Worm (Caenorhabditis elegans): ENCODE data around the gene C01G10.6.
A peak's percentile ranks its signal among the peaks of the same experiment; 100 is the strongest.

C01G10.6 gene

DNA sequence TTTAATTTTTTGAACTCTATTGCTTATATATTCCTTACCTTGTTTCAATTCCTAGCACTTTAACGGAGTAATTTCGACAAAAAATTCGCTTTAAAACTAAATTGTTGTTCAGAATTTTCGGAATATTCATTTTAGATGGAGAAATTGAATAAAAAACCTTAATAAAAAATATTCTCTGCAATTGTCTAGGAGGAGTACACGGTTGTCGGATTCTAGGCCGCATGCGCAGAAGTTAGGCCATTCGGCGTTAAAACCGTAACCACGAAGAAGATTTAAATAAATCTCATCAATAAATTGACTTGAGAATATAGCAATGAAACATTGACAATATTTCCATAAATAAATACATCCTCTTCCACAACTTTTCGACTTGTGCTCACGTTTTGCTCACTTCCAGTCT lies 5.2 kb upstream of the C01G10.6 start, which contains the start of the genes C01G10.10 and C01G10.9:
C01G10.10 (minus strand) TSS at position 151 of the 400 bp plus-strand sequence.
C01G10.9 (plus strand) TSS at position 240 of the 400 bp plus-strand sequence.
- TF ChIP-seq ztf-26 (tag; optimal IDR thresholded peaks at IDR 0.05): no peak
- no peak for TF ChIP-seq hlh-26 (GFP tag; conservative IDR thresholded peaks at IDR 0.05)
- TF ChIP-seq tlf-1 (GFP tag; optimal IDR thresholded peaks at IDR 0.05): no peak
- TF ChIP-seq xnd-1 (tag; optimal IDR thresholded peaks at IDR 0.05): no peak
- 0 out of 2 replicates have a peak, but pooled peaks have one; percentile 18 for TF ChIP-seq dox-1 (GFP tag; IDR thresholded peaks at IDR 0.05)
- no peak for TF ChIP-seq ztf-25 (GFP tag; IDR thresholded peaks at IDR 0.05)
- peak; percentile 16 for TF ChIP-seq F23B12.7 (tag; optimal IDR thresholded peaks at IDR 0.05; ENCODE audit: insufficient read depth)
- TF ChIP-seq ZK185.1 (tag; optimal IDR thresholded peaks at IDR 0.05; ENCODE audit: poor library complexity, severe bottlenecking): peak; percentile 76
- no peak for TF ChIP-seq nfya-1 (tag; optimal IDR thresholded peaks at IDR 0.05; ENCODE audit: borderline replicate concordance, insufficient read depth)
- peak; percentile 28 to 34 for TF ChIP-seq rec-8 (tag; optimal IDR thresholded peaks at IDR 0.05)
- TF ChIP-seq akir-1 (GFP tag; optimal IDR thresholded peaks at IDR 0.05): no peak
- no peak for TF ChIP-seq snpc-4 (GFP tag; optimal IDR thresholded peaks at IDR 0.05)
- TF ChIP-seq snpc-4 (tag; optimal IDR thresholded peaks at IDR 0.05): peak in 2 of 4 experiments; percentile 32 to 54
- no peak for TF ChIP-seq egl-44 (GFP tag; IDR thresholded peaks at IDR 0.05)
- TF ChIP-seq mxl-1 (tag; optimal IDR thresholded peaks at IDR 0.05): no peak
- TF ChIP-seq snpc-1.1 (tag; optimal IDR thresholded peaks at IDR 0.05; ENCODE audit: insufficient read depth): no peak
- peak; percentile 18 for TF ChIP-seq snpc-3.4 (tag; optimal IDR thresholded peaks at IDR 0.05)
- TF ChIP-seq unc-130 (GFP tag; optimal IDR thresholded peaks at IDR 0.05): peak; percentile 82
- peak; percentile 8 for TF ChIP-seq F22D6.2 (tag; optimal IDR thresholded peaks at IDR 0.05)
- TF ChIP-seq egrh-3 (GFP tag; IDR thresholded peaks at IDR 0.05): no peak
- TF ChIP-seq lin-35 (GFP tag; optimal IDR thresholded peaks at IDR 0.05): peak in 1 of 3 experiments; percentile 30
- peak; percentile 54 for TF ChIP-seq madf-6 (GFP tag; IDR thresholded peaks at IDR 0.05)
- TF ChIP-seq ceh-58 (GFP tag; IDR thresholded peaks at IDR 0.05): no peak
- TF ChIP-seq lin-54 (GFP tag; optimal IDR thresholded peaks at IDR 0.05): peak; percentile 50
- TF ChIP-seq lin-26 (GFP tag; IDR thresholded peaks at IDR 0.05): no peak
- TF ChIP-seq ceh-100 (GFP tag; IDR thresholded peaks at IDR 0.05): peak; percentile 43; the same call in 1 of the 2 replicates
- TF ChIP-seq lsl-1 (GFP tag; optimal IDR thresholded peaks at IDR 0.05): peak; percentile 19
- TF ChIP-seq Y53F4B.3 (GFP tag; IDR thresholded peaks at IDR 0.05): no peak
- no peak for TF ChIP-seq tbp1 (GFP tag; optimal IDR thresholded peaks at IDR 0.05)
- no peak for TF ChIP-seq D2030.7 (GFP tag; IDR thresholded peaks at IDR 0.05)
- TF ChIP-seq him-1 (tag; optimal IDR thresholded peaks at IDR 0.05): peak; percentile 28
- no peak for TF ChIP-seq F49E8.2 (tag; optimal IDR thresholded peaks at IDR 0.05; ENCODE audit: insufficient read depth)
- TF ChIP-seq mes-4 (tag; optimal IDR thresholded peaks at IDR 0.05): no peak
- peak; percentile 68 for TF ChIP-seq mcd-1 (GFP tag; IDR thresholded peaks at IDR 0.05)
- no peak for TF ChIP-seq let-526 (GFP tag; IDR thresholded peaks at IDR 0.05)
- TF ChIP-seq ceh-27 (GFP tag; optimal IDR thresholded peaks at IDR 0.05): peak; percentile 52
- no peak for TF ChIP-seq cebp-1 (GFP tag; IDR thresholded peaks at IDR 0.05)
- peak; percentile 31 for TF ChIP-seq cebp-1 (tag; optimal IDR thresholded peaks at IDR 0.05)
- TF ChIP-seq K12H6.12 (tag; optimal IDR thresholded peaks at IDR 0.05): peak; percentile 2
- TF ChIP-seq let-607 (tag; optimal IDR thresholded peaks at IDR 0.05): peak in 1 of 2 experiments; percentile 54
- TF ChIP-seq lin-40 (tag; optimal IDR thresholded peaks at IDR 0.05): peak; percentile 50
- TF ChIP-seq attf-5 (GFP tag; optimal IDR thresholded peaks at IDR 0.05): no peak
- no peak for TF ChIP-seq Y79H2A.3 (GFP tag; conservative IDR thresholded peaks at IDR 0.05)
- TF ChIP-seq madf-3 (GFP tag; IDR thresholded peaks at IDR 0.05): no peak
- peak; percentile 26; the same call in 1 of the 2 replicates for TF ChIP-seq F33H1.4 (GFP tag; IDR thresholded peaks at IDR 0.05)
- 0 out of 2 replicates have a peak, but pooled peaks have one; percentile 42 for TF ChIP-seq bed-2 (GFP tag; IDR thresholded peaks at IDR 0.05)

All from whole organism, young adult.